Fruit fly (Drosophila melanogaster) whole organism, embryonic: ENCODE results near the gene CG9497.

Source experiments
- Ada2b ChIP-seq: fragments of 200-800 bp; sonication (Bioruptor generic); IDR thresholded peaks from 2 replicates; pipeline ENCODE4 v1.3.6; 2022; ENCODE audit warnings: missing biosample characterization, missing genetic modification characterization
- CG10209 ChIP-seq: fragments of 200-800 bp; sonication (Bioruptor generic); optimal IDR thresholded peaks from 3 replicates; lab custom pipeline; 2017; ENCODE audit warnings: missing biosample characterization, mild to moderate bottlenecking, missing genetic modification characterization, missing genetic modification reagents
- CG1024 ChIP-seq: fragments of 200-800 bp; sonication (Bioruptor generic); IDR thresholded peaks from 2 replicates; pipeline ENCODE4 v1.3.6; 2022; ENCODE audit warnings: missing biosample characterization, missing genetic modification characterization
- CG10462 ChIP-seq: fragments of 200-800 bp; sonication (Bioruptor generic); optimal IDR thresholded peaks from 2 replicates; lab custom pipeline; 2016; ENCODE audit warnings: missing biosample characterization, missing genetic modification characterization
- CG10959 ChIP-seq: fragments of 200-800 bp; sonication (Bioruptor generic); IDR thresholded peaks from 2 replicates; pipeline ENCODE4 v1.3.6; 2022; ENCODE audit warnings: missing biosample characterization, missing genetic modification characterization
- CG13775 ChIP-seq: fragments of 200-800 bp; sonication (Bioruptor generic); optimal IDR thresholded peaks from 3 replicates; lab custom pipeline; 2017; ENCODE audit warnings: missing biosample characterization, mild to moderate bottlenecking, missing genetic modification characterization
- CG14860 ChIP-seq: fragments of 200-800 bp; sonication (Bioruptor generic); IDR thresholded peaks from 3 replicates; pipeline ENCODE4 v1.3.6; 2022; ENCODE audit warnings: missing biosample characterization, missing genetic modification characterization; ENCODE audit not compliant: partially characterized antibody
- CG15601 ChIP-seq: fragments of 200-800 bp; sonication (Bioruptor generic); optimal IDR thresholded peaks from 3 replicates; lab custom pipeline; 2019; ENCODE audit warnings: missing biosample characterization, mild to moderate bottlenecking, missing genetic modification characterization, moderate library complexity
- CG1602 ChIP-seq: fragments of 200-800 bp; sonication (Bioruptor generic); optimal IDR thresholded peaks from 3 replicates; lab custom pipeline; 2016; ENCODE audit warnings: missing biosample characterization, missing genetic modification characterization
- CG16779 ChIP-seq: fragments of 200-800 bp; sonication (Bioruptor generic); IDR thresholded peaks from 2 replicates; pipeline ENCODE4 v1.3.6; 2022; ENCODE audit warnings: missing biosample characterization, missing genetic modification characterization
- CG2116 ChIP-seq: fragments of 200-800 bp; sonication (Bioruptor generic); optimal IDR thresholded peaks from 3 replicates; lab custom pipeline; 2018; ENCODE audit warnings: missing biosample characterization, mild to moderate bottlenecking, missing genetic modification characterization
- CG31441 ChIP-seq: fragments of 200-800 bp; sonication (Bioruptor generic); IDR thresholded peaks from 2 replicates; pipeline ENCODE4 v1.3.6; 2022; ENCODE audit warnings: missing biosample characterization, missing genetic modification characterization
- CG3163 ChIP-seq: fragments of 200-800 bp; sonication (Bioruptor generic); optimal IDR thresholded peaks from 3 replicates; lab custom pipeline; 2016; ENCODE audit warnings: missing biosample characterization, missing genetic modification characterization
- CG32532 ChIP-seq: fragments of 200-800 bp; sonication (Bioruptor generic); IDR thresholded peaks from 2 replicates; pipeline ENCODE4 v1.3.6; 2022; ENCODE audit warnings: missing biosample characterization, missing genetic modification characterization
- CG3281 ChIP-seq: fragments of 200-800 bp; sonication (Bioruptor generic); optimal IDR thresholded peaks from 3 replicates; lab custom pipeline; 2017; ENCODE audit warnings: missing biosample characterization, mild to moderate bottlenecking, missing genetic modification characterization
- CG3838 ChIP-seq: fragments of 200-800 bp; sonication (Bioruptor generic); optimal IDR thresholded peaks from 3 replicates; lab custom pipeline; 2016; ENCODE audit warnings: missing biosample characterization, missing genetic modification characterization
- CG4404 ChIP-seq: fragments of 200-800 bp; sonication (Bioruptor generic); IDR thresholded peaks from 2 replicates; pipeline ENCODE4 v1.3.6; 2022; ENCODE audit warnings: missing biosample characterization, missing genetic modification characterization
- CG6175 ChIP-seq: fragments of 200-800 bp; sonication (Bioruptor generic); IDR thresholded peaks from 3 replicates; pipeline ENCODE4 v1.3.6; 2022; ENCODE audit warnings: missing biosample characterization, missing genetic modification characterization
- CG6254 ChIP-seq: fragments of 200-800 bp; sonication (Bioruptor generic); optimal IDR thresholded peaks from 3 replicates; lab custom pipeline; 2017; ENCODE audit warnings: mild to moderate bottlenecking, missing biosample characterization, missing genetic modification reagents, missing genetic modification characterization
- CG6854 ChIP-seq: fragments of 200-800 bp; sonication (Bioruptor generic); optimal IDR thresholded peaks from 3 replicates; lab custom pipeline; 2017; ENCODE audit warnings: missing biosample characterization, mild to moderate bottlenecking, missing genetic modification characterization
- CG7357 ChIP-seq: fragments of 200-800 bp; sonication (Bioruptor generic); IDR thresholded peaks from 3 replicates; pipeline ENCODE4 v1.3.6; 2022; ENCODE audit warnings: missing biosample characterization, missing genetic modification characterization
- CG7745 ChIP-seq: fragments of 200-800 bp; sonication (Bioruptor generic); optimal IDR thresholded peaks from 2 replicates; lab custom pipeline; 2018; ENCODE audit warnings: missing biosample characterization, mild to moderate bottlenecking, missing genetic modification characterization, moderate library complexity
- CG7928 ChIP-seq: fragments of 200-800 bp; sonication (Bioruptor generic); optimal IDR thresholded peaks from 2 replicates; lab custom pipeline; 2017; ENCODE audit warnings: missing biosample characterization, mild to moderate bottlenecking, missing genetic modification characterization
- CG8089 ChIP-seq: fragments of 200-800 bp; sonication (Bioruptor generic); optimal IDR thresholded peaks from 3 replicates; lab custom pipeline; 2016; ENCODE audit warnings: missing biosample characterization, missing genetic modification characterization
- Dip3 ChIP-seq: fragments of 200-800 bp; sonication (Bioruptor generic); optimal IDR thresholded peaks from 3 replicates; lab custom pipeline; 2016; ENCODE audit warnings: missing biosample characterization, missing genetic modification characterization
- E2f1 ChIP-seq: fragments of 200-800 bp; sonication (Bioruptor generic); IDR thresholded peaks from 2 replicates; pipeline ENCODE4 v1.3.6; 2022; ENCODE audit warnings: missing biosample characterization, missing genetic modification characterization
- ERR ChIP-seq: fragments of 200-800 bp; sonication (Bioruptor generic); optimal IDR thresholded peaks from 2 replicates; lab custom pipeline; 2016; ENCODE audit warnings: missing biosample characterization, missing genetic modification characterization
- Gug ChIP-seq: fragments of 200-800 bp; sonication (Bioruptor generic); IDR thresholded peaks from 4 replicates; pipeline ENCODE4 v1.3.6; 2022; ENCODE audit warnings: missing biosample characterization, missing genetic modification characterization
- Hr78 ChIP-seq, 2 experiments: fragments of 200-800 bp in 1 of 2; fragments of >200 bp in 1 of 2; sonication (Bioruptor generic) in 1 of 2; optimal IDR thresholded peaks; 2 replicates each; lab custom pipeline; 2017 to 2019; ENCODE audit warnings: missing biosample characterization in 2 of 2, missing genetic modification characterization in 2 of 2, mild to moderate bottlenecking in 1 of 2, moderate library complexity in 1 of 2
- Hsf ChIP-seq: fragments of 200-800 bp; sonication (Bioruptor generic); optimal IDR thresholded peaks from 3 replicates; lab custom pipeline; 2016; ENCODE audit warnings: missing biosample characterization, missing genetic modification characterization
- Med ChIP-seq: fragments of 200-800 bp; sonication (Bioruptor generic); peaks from one replicate; lab custom pipeline; 2016; ENCODE audit warnings: missing biosample characterization, missing genetic modification characterization, mild to moderate bottlenecking, inconsistent platforms, moderate library complexity
- Sin3A ChIP-seq: fragments of >200 bp; optimal IDR thresholded peaks from 2 replicates; lab custom pipeline; 2018
- YL-1 ChIP-seq: fragments of 200-800 bp; sonication (Bioruptor generic); optimal IDR thresholded peaks from 3 replicates; lab custom pipeline; 2017; ENCODE audit warnings: missing biosample characterization, mild to moderate bottlenecking, missing genetic modification characterization
- ara ChIP-seq: fragments of 200-800 bp; sonication (Bioruptor generic); IDR thresholded peaks from 2 replicates; pipeline ENCODE4 v1.3.6; 2022; ENCODE audit warnings: missing biosample characterization, missing genetic modification characterization
- az2 ChIP-seq: fragments of 200-800 bp; sonication (Bioruptor generic); optimal IDR thresholded peaks from 3 replicates; lab custom pipeline; 2016; ENCODE audit warnings: missing biosample characterization, missing genetic modification characterization
- bab2 ChIP-seq: fragments of 200-800 bp; sonication (Bioruptor generic); optimal IDR thresholded peaks from 2 replicates; lab custom pipeline; 2016; ENCODE audit warnings: missing biosample characterization, missing genetic modification characterization
- bigmax ChIP-seq: fragments of 200-800 bp; sonication (Bioruptor generic); optimal IDR thresholded peaks from 2 replicates; lab custom pipeline; 2018; ENCODE audit warnings: missing biosample characterization, mild to moderate bottlenecking, missing genetic modification characterization
- caup ChIP-seq: fragments of 200-800 bp; sonication (Bioruptor generic); optimal IDR thresholded peaks from 3 replicates; lab custom pipeline; 2017; ENCODE audit warnings: missing biosample characterization, mild to moderate bottlenecking, missing genetic modification characterization, moderate library complexity; ENCODE audit not compliant: severe bottlenecking
- exex ChIP-seq: fragments of 200-800 bp; sonication (Bioruptor generic); optimal IDR thresholded peaks from 4 replicates; lab custom pipeline; 2018; ENCODE audit warnings: missing biosample characterization, mild to moderate bottlenecking, missing genetic modification characterization, moderate library complexity
- fd64A ChIP-seq: fragments of 200-800 bp; sonication (Bioruptor generic); optimal IDR thresholded peaks from 3 replicates; lab custom pipeline; 2018; ENCODE audit warnings: missing biosample characterization, mild to moderate bottlenecking, missing genetic modification characterization
- gce ChIP-seq: fragments of 200-800 bp; sonication (Bioruptor generic); IDR thresholded peaks from 3 replicates; pipeline ENCODE4 v1.3.6; 2022; ENCODE audit warnings: missing biosample characterization, missing genetic modification characterization
- gem ChIP-seq: fragments of 200-800 bp; sonication (Bioruptor generic); optimal IDR thresholded peaks from 2 replicates; lab custom pipeline; 2019; ENCODE audit warnings: missing biosample characterization, mild to moderate bottlenecking, missing genetic modification characterization, moderate library complexity
- h ChIP-seq: fragments of >200 bp; optimal IDR thresholded peaks from 2 replicates; lab custom pipeline; 2017
- luna ChIP-seq: fragments of 200-800 bp; sonication (Bioruptor generic); optimal IDR thresholded peaks from 2 replicates; lab custom pipeline; 2016; ENCODE audit warnings: missing biosample characterization, missing genetic modification characterization
- run ChIP-seq: fragments of 200-800 bp; sonication (Bioruptor generic); optimal IDR thresholded peaks from 3 replicates; lab custom pipeline; 2018; ENCODE audit warnings: missing biosample characterization, mild to moderate bottlenecking, missing genetic modification characterization
- sc ChIP-seq, 3 experiments: fragments of >200 bp in 2 of 3; fragments of 200-800 bp in 1 of 3; sonication (Bioruptor generic) in 1 of 3; optimal IDR thresholded peaks; 2 replicates in 2 of 3; 3 replicates in 1 of 3; lab custom pipeline; 2017; ENCODE audit warnings: mild to moderate bottlenecking in 1 of 3, missing biosample characterization in 1 of 3, missing genetic modification characterization in 1 of 3, missing genetic modification reagents in 1 of 3
- scrt ChIP-seq: fragments of 200-800 bp; sonication (Bioruptor generic); optimal IDR thresholded peaks from 2 replicates; lab custom pipeline; 2018; ENCODE audit warnings: missing biosample characterization, mild to moderate bottlenecking, missing genetic modification characterization, moderate library complexity
- zf30C ChIP-seq: fragments of 200-800 bp; sonication (Bioruptor generic); optimal IDR thresholded peaks from 3 replicates; lab custom pipeline; 2018; ENCODE audit warnings: missing biosample characterization, mild to moderate bottlenecking, missing genetic modification characterization
- zfh1 ChIP-seq: fragments of 200-800 bp; sonication (Bioruptor generic); IDR thresholded peaks from 3 replicates; pipeline ENCODE4 v1.3.6; 2022; ENCODE audit warnings: missing biosample characterization, missing genetic modification characterization

The CG9497 gene

dm6 chr2L:6323536-6324385, 24.5 kb downstream of the CG9497 start, which contains the start of gene PDZ-GEF (continued):
- TF ChIP-seq sc (optimal IDR thresholded peaks at IDR 0.05; lab: Kevin White, UChicago) = no peak
- peak; percentile 27 for TF ChIP-seq sc (GFP tag; optimal IDR thresholded peaks at IDR 0.05; lab: Kevin White, UChicago)
- no peak for TF ChIP-seq bigmax
- no peak for TF ChIP-seq E2f1 (GFP tag; lab: Robert Waterston, UW)
- TF ChIP-seq ara (GFP tag; lab: Robert Waterston, UW) = no peak
- no peak for TF ChIP-seq ERR (GFP tag; lab: Kevin White, UChicago)
- TF ChIP-seq CG1024 = 0 out of 2 replicates have a peak, but pooled peaks have one; percentile 21
- TF ChIP-seq CG32532 (GFP tag; lab: Robert Waterston, UW) = peak; percentile 81
- peak; percentile 7 for TF ChIP-seq CG6854 (GFP tag; lab: Kevin White, UChicago)
- peak; percentile 69 for TF ChIP-seq Hsf
- TF ChIP-seq zf30C (GFP tag; lab: Kevin White, UChicago) = no peak
- peak; percentile 96 for TF ChIP-seq Med (GFP tag; lab: Kevin White, UChicago)
- TF ChIP-seq Sin3A (lab: Kevin White, UChicago) = peak; percentile 41
- TF ChIP-seq CG7357 (GFP tag; lab: Robert Waterston, UW) = 0 out of 3 replicates have a peak, but pooled peaks have one; percentile 35
- peak; percentile 10 for TF ChIP-seq CG13775 (GFP tag; lab: Kevin White, UChicago)
- TF ChIP-seq Gug (GFP tag; lab: Robert Waterston, UW) = peak; percentile 43; the same call in 1 of the 4 replicates
- TF ChIP-seq zfh1 (GFP tag; lab: Robert Waterston, UW) = peak; percentile 73
- no peak for TF ChIP-seq CG6254 (GFP tag; lab: Kevin White, UChicago)
- peak; percentile 49 for TF ChIP-seq caup (GFP tag; lab: Kevin White, UChicago)
- TF ChIP-seq run = no peak
- TF ChIP-seq fd64A (GFP tag; lab: Kevin White, UChicago) = no peak
- TF ChIP-seq scrt (GFP tag; lab: Kevin White, UChicago) = peak; percentile 33
- TF ChIP-seq CG6175 (GFP tag; lab: Robert Waterston, UW) = no peak
- TF ChIP-seq CG1602 (GFP tag; lab: Kevin White, UChicago) = peak; percentile 45
- peak; percentile 21 for TF ChIP-seq CG10462 (GFP tag; lab: Kevin White, UChicago)
- no peak for TF ChIP-seq CG3281
- TF ChIP-seq az2 (GFP tag; lab: Kevin White, UChicago) = peak; percentile 63
- TF ChIP-seq CG3163 (GFP tag; lab: Kevin White, UChicago) = no peak
- no peak for TF ChIP-seq CG10959 (GFP tag; lab: Robert Waterston, UW)
- no peak for TF ChIP-seq CG16779 (GFP tag; lab: Robert Waterston, UW)
- TF ChIP-seq CG31441 (GFP tag; lab: Robert Waterston, UW) = no peak; the same call in 1 of the 2 replicates
- TF ChIP-seq Hr78 (GFP tag; optimal IDR thresholded peaks at IDR 0.05; lab: Kevin White, UChicago) = no peak
- peak; percentile 38 for TF ChIP-seq CG2116 (GFP tag; lab: Kevin White, UChicago)
- no peak; the same call in 1 of the 2 replicates for TF ChIP-seq Ada2b (GFP tag; lab: Robert Waterston, UW)
- no peak for TF ChIP-seq CG7928 (GFP tag; lab: Kevin White, UChicago)
- TF ChIP-seq CG8089 = peak; percentile 64
- peak; percentile 51 for TF ChIP-seq bab2 (GFP tag; lab: Kevin White, UChicago)
- no peak for TF ChIP-seq gce (GFP tag; lab: Robert Waterston, UW)
- no peak for TF ChIP-seq h (lab: Kevin White, UChicago)
- TF ChIP-seq CG3838 (GFP tag; lab: Kevin White, UChicago) = no peak
- peak; percentile 57 for TF ChIP-seq CG15601
- TF ChIP-seq YL-1 (GFP tag; lab: Kevin White, UChicago) = peak; percentile 71
- TF ChIP-seq exex (tag; lab: Kevin White, UChicago) = no peak
- TF ChIP-seq CG14860 (GFP tag; lab: Robert Waterston, UW) = no peak
- TF ChIP-seq luna (GFP tag; lab: Kevin White, UChicago) = no peak
- no peak for TF ChIP-seq CG4404 (GFP tag; lab: Robert Waterston, UW)
- peak; percentile 22 for TF ChIP-seq Dip3 (GFP tag; lab: Kevin White, UChicago)
- peak; percentile 15 for TF ChIP-seq CG7745
- TF ChIP-seq CG10209 (GFP tag; lab: Kevin White, UChicago) = peak; percentile 19
- TF ChIP-seq gem = no peak
